Fruit fly (Drosophila melanogaster) whole organism, adult: ENCODE data around the gene Edem2.

Experiments
- CG14711 ChIP-seq: fragments of 200-800 bp; sonication (Bioruptor generic); optimal IDR thresholded peaks from 2 replicates; lab custom pipeline; 2018; ENCODE audit warnings: missing biosample characterization, mild to moderate bottlenecking, missing genetic modification characterization, moderate library complexity
- Mnt ChIP-seq: fragments of 200-800 bp; sonication (Bioruptor generic); optimal IDR thresholded peaks from 2 replicates; lab custom pipeline; 2016; ENCODE audit warnings: missing biosample characterization, mild to moderate bottlenecking, missing genetic modification characterization
- bab1 ChIP-seq: fragments of 200-800 bp; sonication (Bioruptor generic); optimal IDR thresholded peaks from 3 replicates; lab custom pipeline; 2019; ENCODE audit warnings: missing biosample characterization, mild to moderate bottlenecking, missing genetic modification characterization, moderate library complexity
- kay ChIP-seq: fragments of 200-800 bp; sonication (Bioruptor generic); peaks from one replicate; lab custom pipeline; 2016; ENCODE audit warnings: missing biosample characterization, missing genetic modification characterization, borderline replicate concordance
- pad ChIP-seq: fragments of 200-800 bp; sonication (Bioruptor generic); optimal IDR thresholded peaks from 3 replicates; lab custom pipeline; 2017; ENCODE audit warnings: missing biosample characterization, missing genetic modification characterization, mild to moderate bottlenecking, moderate library complexity, missing genetic modification reagents
- tj ChIP-seq: fragments of 200-800 bp; sonication (Bioruptor generic); optimal IDR thresholded peaks from 3 replicates; lab custom pipeline; 2017; ENCODE audit warnings: missing biosample characterization, mild to moderate bottlenecking, missing genetic modification characterization, moderate library complexity

DNA sequence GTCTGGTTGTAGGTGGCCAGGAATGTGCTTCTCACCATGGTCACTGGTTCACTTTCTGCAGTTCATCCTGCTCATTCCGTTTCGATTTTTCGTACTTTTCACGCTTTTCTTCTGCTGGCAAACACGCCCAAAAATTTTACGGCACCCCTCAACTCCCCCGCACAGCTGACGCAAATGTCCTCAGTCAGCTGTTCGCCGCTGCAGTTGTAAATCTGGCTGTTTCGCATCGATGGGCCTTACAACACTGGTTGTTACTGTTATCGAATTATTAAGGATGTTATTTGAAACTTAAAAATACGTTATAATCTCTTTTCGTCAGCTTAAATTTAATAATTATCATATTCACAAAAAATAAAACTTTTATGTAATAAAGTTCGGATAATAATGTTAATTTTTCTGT is 9.6 kb upstream of the Edem2 start, which contains the start of gene Mgat3:
- TF ChIP-seq kay (GFP tag; lab: Kevin White, UChicago) (no peak), pad (GFP tag; lab: Kevin White, UChicago) (no peak), Mnt (GFP tag; lab: Kevin White, UChicago) (no peak), tj (GFP tag; lab: Kevin White, UChicago) (no peak), bab1 (GFP tag; lab: Kevin White, UChicago) (no peak), CG14711 (tag; lab: Kevin White, UChicago) (no peak)
